Worm (Caenorhabditis elegans) whole organism, midembryonic: ENCODE results near the gene ZK1290.7.

Experiments
- T22C8.4 ChIP-seq: fragments of 200-800 bp; sonication (Bioruptor generic); IDR thresholded peaks from 2 replicates; pipeline ENCODE4 v1.3.6; 2022; ENCODE audit warnings: missing genetic modification characterization, missing compliant biosample characterization
- cog-1 ChIP-seq: sonication (generic microtip); optimal IDR thresholded peaks from 2 replicates; lab custom pipeline; 2016; ENCODE audit warnings: missing genetic modification characterization, missing compliant biosample characterization
- flt-1 ChIP-seq: fragments of 200-800 bp; sonication (Bioruptor generic); IDR thresholded peaks from 2 replicates; pipeline ENCODE4 v1.3.6; 2022; ENCODE audit warnings: missing genetic modification characterization, missing compliant biosample characterization
- klf-2 ChIP-seq: fragments of 200-800 bp; sonication (Bioruptor generic); conservative IDR thresholded peaks from 2 replicates; pipeline ENCODE4 v1.3.6; 2022; ENCODE audit warnings: missing genetic modification reagents, missing genetic modification characterization, missing compliant biosample characterization
- med-1 ChIP-seq: sonication (generic microtip); optimal IDR thresholded peaks from 2 replicates; lab custom pipeline; 2017; ENCODE audit warnings: missing genetic modification characterization, mild to moderate bottlenecking, missing compliant biosample characterization, antibody characterized with exemption, missing genetic modification reagents; ENCODE audit not compliant: insufficient read depth
- ref-1 ChIP-seq: fragments of 200-800 bp; sonication (Bioruptor generic); conservative IDR thresholded peaks from 2 replicates; pipeline ENCODE4 v1.3.6; 2022; ENCODE audit warnings: missing genetic modification reagents, missing genetic modification characterization, missing compliant biosample characterization
- tab-1 ChIP-seq: fragments of 200-800 bp; sonication (Bioruptor generic); IDR thresholded peaks from 2 replicates; pipeline ENCODE4 v1.3.6; 2022; ENCODE audit warnings: missing genetic modification characterization, missing compliant biosample characterization
- ztf-23 ChIP-seq: fragments of 200-800 bp; sonication (Bioruptor generic); IDR thresholded peaks from 2 replicates; pipeline ENCODE4 v1.3.6; 2022; ENCODE audit warnings: missing genetic modification reagents, missing genetic modification characterization, missing compliant biosample characterization
- ztf-29 ChIP-seq: fragments of 200-800 bp; sonication (Bioruptor generic); IDR thresholded peaks from 2 replicates; pipeline ENCODE4 v1.3.6; 2022; ENCODE audit warnings: missing genetic modification reagents, missing genetic modification characterization, missing compliant biosample characterization

DNA sequence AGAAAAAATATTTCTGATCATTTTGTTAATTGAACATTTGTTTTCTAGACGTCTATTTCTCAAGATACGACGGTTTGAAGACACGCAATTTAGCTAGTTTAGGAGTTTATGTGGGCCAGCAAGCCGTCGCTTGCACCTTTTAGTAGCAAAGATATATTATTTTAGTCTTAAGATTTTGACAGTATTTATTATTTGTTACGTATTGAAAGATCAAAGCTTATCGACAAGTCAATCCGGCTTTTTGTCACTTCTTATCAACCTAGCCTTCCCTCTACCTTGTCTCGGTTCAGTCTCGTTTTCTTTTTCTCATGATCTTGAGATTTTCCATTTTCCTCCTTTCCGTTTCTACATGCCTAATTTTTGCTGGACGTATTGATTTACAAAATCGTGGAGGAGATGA lies 48.8 kb upstream of the ZK1290.7 start, which contains the start of gene F35D2.2:
- TF ChIP-seq ztf-29 (GFP tag; lab: Robert Waterston, UW) (no peak), klf-2 (GFP tag; lab: Robert Waterston, UW) (no peak), T22C8.4 (no peak), cog-1 (tag; lab: Kevin White, UChicago) (no peak), ref-1 (GFP tag; lab: Robert Waterston, UW) (no peak), tab-1 (GFP tag; lab: Robert Waterston, UW) (no peak), flt-1 (GFP tag; lab: Robert Waterston, UW) (no peak), ztf-23 (no peak), med-1 (no peak)
